Comparison of ENCODE assay signal across 2 fruit fly cellular contexts in genomic region chr3R:26249832-26250231, dm6.
TF ChIP-seq lines count a peak whose summit lies in the region.

No protein-coding gene starts in this region.

TF ChIP-seq in whole organism, adult, 20 proteins besides CTCF, POLR2A, EP300 and RAD21:
- TF ChIP-seq CG11617 (GFP tag; optimal IDR thresholded peaks at IDR 0.05; lab: Kevin White, UChicago) (no peak), CG7045 (GFP tag; optimal IDR thresholded peaks at IDR 0.05; lab: Kevin White, UChicago) (no peak), cnc (optimal IDR thresholded peaks at IDR 0.05; lab: Kevin White, UChicago) (no peak), cic (GFP tag; optimal IDR thresholded peaks at IDR 0.05; lab: Kevin White, UChicago) (no peak), CG5204 (GFP tag; optimal IDR thresholded peaks at IDR 0.05; lab: Kevin White, UChicago) (no peak), kay (GFP tag; lab: Kevin White, UChicago; ENCODE audit: borderline replicate concordance) (peak; percentile 51), toe (GFP tag; optimal IDR thresholded peaks at IDR 0.05; lab: Kevin White, UChicago) (no peak), CG1620 (GFP tag; optimal IDR thresholded peaks at IDR 0.05; lab: Kevin White, UChicago) (no peak)

TF ChIP-seq in whole organism, wandering third instar larva, 38 proteins besides CTCF, POLR2A, EP300 and RAD21:
- TF ChIP-seq Rel (GFP tag; optimal IDR thresholded peaks at IDR 0.05; lab: Kevin White, UChicago) (no peak), Rel (tag; optimal IDR thresholded peaks at IDR 0.05; lab: Kevin White, UChicago) (peak; percentile 51), Vsx2 (GFP tag; optimal IDR thresholded peaks at IDR 0.05; lab: Kevin White, UChicago; ENCODE audit: partially characterized antibody) (no peak)
